Worm (Caenorhabditis elegans) whole organism, L4 larva: Measurements from ENCODE around the gene T10H10.2.

Experiments
- F49E8.2 ChIP-seq: sonication (generic microtip); optimal IDR thresholded peaks from 2 replicates; lab custom pipeline; 2016; ENCODE audit warnings: missing compliant biosample characterization, mild to moderate bottlenecking, missing genetic modification characterization, borderline replicate concordance
- R02D3.7 ChIP-seq: fragments of 150-350 bp; sonication (generic microtip); optimal IDR thresholded peaks from 3 replicates; lab custom pipeline; 2014; ENCODE audit warnings: missing biosample characterization, missing genetic modification characterization
- ceh-20 ChIP-seq: fragments of 200-800 bp; sonication (Bioruptor generic); IDR thresholded peaks from 2 replicates; pipeline ENCODE4 v1.3.6; 2022; ENCODE audit warnings: missing genetic modification reagents, missing genetic modification characterization, missing compliant biosample characterization
- lin-15B ChIP-seq: fragments of 150-350 bp; sonication (generic microtip); optimal IDR thresholded peaks from 3 replicates; lab custom pipeline; 2014; ENCODE audit warnings: missing biosample characterization, missing genetic modification characterization
- nhr-11 ChIP-seq: fragments of 150-350 bp; optimal IDR thresholded peaks from 2 replicates; lab custom pipeline; 2014; ENCODE audit warnings: missing biosample characterization, missing genetic modification characterization
- nhr-237 ChIP-seq: sonication (generic microtip); optimal IDR thresholded peaks from 2 replicates; lab custom pipeline; 2017; ENCODE audit warnings: missing biosample characterization, missing genetic modification characterization
- nhr-42 ChIP-seq: fragments of 200-800 bp; sonication (Bioruptor generic); IDR thresholded peaks from 2 replicates; pipeline ENCODE4 v1.3.6; 2022; ENCODE audit warnings: missing genetic modification characterization, missing compliant biosample characterization
- nhr-76 ChIP-seq: fragments of 150-350 bp; optimal IDR thresholded peaks from 2 replicates; lab custom pipeline; 2014; ENCODE audit warnings: missing biosample characterization, missing genetic modification characterization
- pha-4 ChIP-seq, 2 experiments: fragments of 150-350 bp in 1 of 2; fragments of 200-800 bp in 1 of 2; sonication (Bioruptor generic) in 1 of 2; IDR thresholded peaks in 1 of 2; optimal IDR thresholded peaks in 1 of 2; 2 replicates each; pipeline versions ENCODE4 v1.3.6 to Lab custom; 2014 to 2022; ENCODE audit warnings: missing genetic modification characterization in 2 of 2, missing genetic modification reagents in 2 of 2, missing biosample characterization in 1 of 2, missing compliant biosample characterization in 1 of 2
- unc-62 ChIP-seq, 3 experiments: fragments of 150-350 bp in 1 of 3; sonication (generic microtip); optimal IDR thresholded peaks in 2 of 3; peaks in 1 of 3; 1 replicate in 1 of 3; 2 replicates in 2 of 3; lab custom pipeline; 2014 to 2017; ENCODE audit warnings: missing biosample characterization in 3 of 3, missing genetic modification characterization in 3 of 3, missing genetic modification reagents in 3 of 3, missing genotype in 1 of 3
- zfp-3 ChIP-seq: fragments of 200-800 bp; sonication (Bioruptor generic); conservative IDR thresholded peaks from 2 replicates; pipeline ENCODE4 v1.3.6; 2022; ENCODE audit warnings: missing genetic modification reagents, missing genetic modification characterization, missing compliant biosample characterization

ce11 chrX:2276000-2276399 lies 18.6 kb upstream of the T10H10.2 start:
- TF ChIP-seq R02D3.7 (tag; lab: Kevin White, UChicago) (no peak), nhr-76 (tag; lab: Kevin White, UChicago) (no peak), nhr-237 (no peak), unc-62 (GFP tag; optimal IDR thresholded peaks at IDR 0.05 in 1 of 2; lab: Kevin White, UChicago) (peak in 1 of 2 experiments; percentile 58), unc-62 (tag; optimal IDR thresholded peaks at IDR 0.05; lab: Kevin White, UChicago) (no peak), nhr-42 (GFP tag; lab: Robert Waterston, UW) (no peak), lin-15B (tag; lab: Kevin White, UChicago) (no peak), pha-4 (GFP tag; IDR thresholded peaks at IDR 0.05; lab: Robert Waterston, UW) (no peak), pha-4 (tag; optimal IDR thresholded peaks at IDR 0.05; lab: Kevin White, UChicago) (no peak), zfp-3 (GFP tag; lab: Robert Waterston, UW) (no peak), nhr-11 (no peak), ceh-20 (no peak), F49E8.2 (no peak)
